Fruit fly (Drosophila melanogaster): ENCODE results near the gene Vml.
A peak's percentile ranks its signal among the peaks of the same experiment; 100 is the strongest.

Gene Vml

DNA sequence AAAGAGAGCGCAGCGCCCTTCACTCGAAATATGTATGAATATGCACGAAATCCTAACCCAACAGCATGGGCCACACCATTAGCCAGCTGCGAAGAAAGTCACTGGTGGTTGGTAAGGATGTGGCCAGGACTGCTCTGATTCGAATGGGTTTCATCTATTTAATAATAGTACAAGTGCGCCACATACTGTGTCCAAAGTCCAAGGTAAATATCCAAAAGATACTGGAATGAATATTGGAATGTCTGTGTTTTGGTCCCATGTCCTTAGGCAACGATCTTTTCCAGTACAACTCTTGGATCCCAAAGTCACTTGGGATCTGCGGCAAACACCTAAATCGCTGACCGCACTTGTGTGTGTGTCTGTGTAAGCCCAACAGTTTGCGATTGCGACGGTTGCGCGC is 30.7 kb downstream of the Vml start (continued):
- TF ChIP-seq seq (GFP tag; IDR thresholded peaks at IDR 0.05): peak; percentile 66
- TF ChIP-seq Dfd (GFP tag; optimal IDR thresholded peaks at IDR 0.05): no peak
- no peak for TF ChIP-seq tll (GFP tag; optimal IDR thresholded peaks at IDR 0.05)
- TF ChIP-seq cas (GFP tag; IDR thresholded peaks at IDR 0.05): no peak
- peak; percentile 46 for TF ChIP-seq CG1233 (GFP tag; optimal IDR thresholded peaks at IDR 0.05)
- no peak for TF ChIP-seq grn (GFP tag; optimal IDR thresholded peaks at IDR 0.05)
- TF ChIP-seq al (GFP tag; IDR thresholded peaks at IDR 0.05): no peak
- TF ChIP-seq usp (GFP tag; optimal IDR thresholded peaks at IDR 0.05): no peak
- TF ChIP-seq Hr78 (GFP tag; optimal IDR thresholded peaks at IDR 0.05): no peak
- TF ChIP-seq CG17186 (GFP tag; optimal IDR thresholded peaks at IDR 0.05): no peak
- TF ChIP-seq CG9609 (GFP tag; optimal IDR thresholded peaks at IDR 0.05): peak; percentile 38
- TF ChIP-seq HLHmδ (GFP tag; optimal IDR thresholded peaks at IDR 0.05): no peak
- TF ChIP-seq CG2202 (tag; optimal IDR thresholded peaks at IDR 0.05): no peak
- no peak for TF ChIP-seq abd-A (tag; optimal IDR thresholded peaks at IDR 0.05)
- TF ChIP-seq kni (GFP tag; optimal IDR thresholded peaks at IDR 0.05): no peak
- TF ChIP-seq CG3407 (GFP tag; optimal IDR thresholded peaks at IDR 0.05): no peak
- peak; percentile 76 for TF ChIP-seq Sox102F (GFP tag; optimal IDR thresholded peaks at IDR 0.05)
- TF ChIP-seq Atf-2 (GFP tag; optimal IDR thresholded peaks at IDR 0.05): peak; percentile 37
- 0 out of 2 replicates have a peak, but pooled peaks have one; percentile 10 for TF ChIP-seq Gsc (GFP tag; IDR thresholded peaks at IDR 0.05)
- peak; percentile 23 for TF ChIP-seq CG1529 (GFP tag; optimal IDR thresholded peaks at IDR 0.05)
- TF ChIP-seq CG14667 (GFP tag; IDR thresholded peaks at IDR 0.05): no peak
- TF ChIP-seq run (tag; optimal IDR thresholded peaks at IDR 0.05): peak; percentile 21
- TF ChIP-seq CG13775 (GFP tag; optimal IDR thresholded peaks at IDR 0.05): peak; percentile 48
- TF ChIP-seq CG12942 (GFP tag; optimal IDR thresholded peaks at IDR 0.05): peak; percentile 38
- TF ChIP-seq Eip74EF (GFP tag; optimal IDR thresholded peaks at IDR 0.05): peak in 1 of 2 experiments; percentile 35
- TF ChIP-seq CG12219 (GFP tag; optimal IDR thresholded peaks at IDR 0.05): peak; percentile 47
- no peak for TF ChIP-seq YL-1 (GFP tag; optimal IDR thresholded peaks at IDR 0.05)
- no peak for TF ChIP-seq Neu2 (GFP tag; optimal IDR thresholded peaks at IDR 0.05; ENCODE audit: borderline replicate concordance)
- peak; percentile 28 for TF ChIP-seq CG18764 (GFP tag; optimal IDR thresholded peaks at IDR 0.05)
- no peak for TF ChIP-seq crp (GFP tag; optimal IDR thresholded peaks at IDR 0.05)
- peak; percentile 55 for TF ChIP-seq Rx (GFP tag; IDR thresholded peaks at IDR 0.05)
- TF ChIP-seq ara (GFP tag; IDR thresholded peaks at IDR 0.05): peak; percentile 56
- peak; percentile 74 for TF ChIP-seq CG14441 (GFP tag; IDR thresholded peaks at IDR 0.05)
- TF ChIP-seq aop (GFP tag; IDR thresholded peaks at IDR 0.05): no peak
- TF ChIP-seq Hsf (GFP tag; optimal IDR thresholded peaks at IDR 0.05): peak; percentile 37
- no peak for TF ChIP-seq h (optimal IDR thresholded peaks at IDR 0.05)
- no peak for TF ChIP-seq CG10565 (GFP tag; optimal IDR thresholded peaks at IDR 0.05)
- TF ChIP-seq CG17361 (GFP tag; IDR thresholded peaks at IDR 0.05): peak; percentile 67
- TF ChIP-seq nom (GFP tag; optimal IDR thresholded peaks at IDR 0.05): peak; percentile 16
- TF ChIP-seq pros (GFP tag; optimal IDR thresholded peaks at IDR 0.05): no peak
- TF ChIP-seq lola (GFP tag; optimal IDR thresholded peaks at IDR 0.05): no peak
- TF ChIP-seq vfl (GFP tag; optimal IDR thresholded peaks at IDR 0.05): no peak
- no peak for TF ChIP-seq chinmo (GFP tag; IDR thresholded peaks at IDR 0.05; ENCODE audit: partially characterized antibody)
- no peak for TF ChIP-seq mld (GFP tag; IDR thresholded peaks at IDR 0.05; ENCODE audit: partially characterized antibody)
- no peak for TF ChIP-seq Trl (optimal IDR thresholded peaks at IDR 0.05)
- no peak for TF ChIP-seq Trl (GFP tag; optimal IDR thresholded peaks at IDR 0.05)
- peak; percentile 35 for TF ChIP-seq D19A (tag; optimal IDR thresholded peaks at IDR 0.05)
- TF ChIP-seq Side (GFP tag; optimal IDR thresholded peaks at IDR 0.05): peak; percentile 5
- TF ChIP-seq Rfx (GFP tag; IDR thresholded peaks at IDR 0.05): 0 out of 2 replicates have a peak, but pooled peaks have one; percentile 19
- TF ChIP-seq CG7928 (GFP tag; optimal IDR thresholded peaks at IDR 0.05): no peak
- no peak for TF ChIP-seq amos (GFP tag; IDR thresholded peaks at IDR 0.05; ENCODE audit: partially characterized antibody)

Measured in whole organism, embryonic.